Fruit fly (Drosophila melanogaster) S2 (cell line): ENCODE data around the gene Fbw5.
A peak's percentile ranks its signal among the peaks of the same experiment; 100 is the strongest.

Source experiments
- CG8478 ChIP-seq: fragments of >200 bp; optimal IDR thresholded peaks from 2 replicates; lab custom pipeline; 2018
- CTCF ChIP-seq, 2 experiments: fragments of >200 bp; optimal IDR thresholded peaks; 2 replicates each; lab custom pipeline; 2018

Fbw5 gene

dm6 chr2L:6036710-6037109 is 29.0 kb downstream of the Fbw5 start, which contains the start of gene mtm:
Gene mtm, minus strand, starts transcription at chr2L:6037015.
- TF ChIP-seq CG8478 (no peak), CTCF (optimal IDR thresholded peaks at IDR 0.05; lab: Kevin White, UChicago) (no peak)

- TF ChIP-seq CG8478, result no peak
- no peak for TF ChIP-seq CTCF (optimal IDR thresholded peaks at IDR 0.05; lab: Kevin White, UChicago)
These were observed 30.6 kb downstream of the Fbw5 start for dm6 chr2L:6035155-6035554.

- TF ChIP-seq CG8478 (no peak), CTCF (optimal IDR thresholded peaks at IDR 0.05; lab: Kevin White, UChicago) (no peak)
These were observed 31.4 kb downstream of the Fbw5 start, which contains the start of gene CG9109 for dm6 chr2L:6034344-6034743. Gene CG9109, minus strand, starts transcription at chr2L:6034423.

dm6 chr2L:6031838-6032237 is 33.9 kb downstream of the Fbw5 start:
- TF ChIP-seq CTCF (optimal IDR thresholded peaks at IDR 0.05; lab: Kevin White, UChicago), result no peak
- TF ChIP-seq CG8478, result no peak

dm6 chr2L:6028712-6029111 is 37.0 kb downstream of the Fbw5 start:
- no peak for TF ChIP-seq CTCF (optimal IDR thresholded peaks at IDR 0.05; lab: Kevin White, UChicago)
- TF ChIP-seq CG8478, result no peak

- TF ChIP-seq CG8478 (no peak), CTCF (optimal IDR thresholded peaks at IDR 0.05; lab: Kevin White, UChicago) (peak in 1 of 2 experiments; percentile 37)
These were observed 41.3 kb downstream of the Fbw5 start, which contains the start of gene CG9107 for dm6 chr2L:6024345-6024907. Gene CG9107, minus strand, starts transcription at chr2L:6024539.

- TF ChIP-seq CG8478, result no peak
- TF ChIP-seq CTCF (optimal IDR thresholded peaks at IDR 0.05; lab: Kevin White, UChicago), result no peak
These were observed 43.0 kb downstream of the Fbw5 start for dm6 chr2L:6022793-6023192.

dm6 chr2L:6020535-6020934 is 45.2 kb downstream of the Fbw5 start, which contains the start of gene CG13996:
Gene CG13996, plus strand, starts transcription at chr2L:6020835.
- TF ChIP-seq CG8478, result no peak
- no peak for TF ChIP-seq CTCF (optimal IDR thresholded peaks at IDR 0.05; lab: Kevin White, UChicago)

- no peak for TF ChIP-seq CTCF (optimal IDR thresholded peaks at IDR 0.05; lab: Kevin White, UChicago)
- no peak for TF ChIP-seq CG8478
These were observed 46.2 kb downstream of the Fbw5 start, which contains the start of gene H2.0 for dm6 chr2L:6019352-6020131. Gene H2.0, minus strand, starts transcription at chr2L:6019402.
